Worm (Caenorhabditis elegans) whole organism, late embryonic: ENCODE data around the gene ast-1.
A peak's percentile ranks its signal among the peaks of the same experiment; 100 is the strongest.

ENCODE experiments used
- C38D4.7 ChIP-seq: fragments of 200-800 bp; sonication (Bioruptor generic); optimal IDR thresholded peaks from 2 replicates; lab custom pipeline; 2018; ENCODE audit warnings: mild to moderate bottlenecking, missing genetic modification characterization, moderate library complexity, missing compliant biosample characterization
- K02D7.2 ChIP-seq: sonication (generic microtip); optimal IDR thresholded peaks from 2 replicates; lab custom pipeline; 2017; ENCODE audit warnings: mild to moderate bottlenecking, missing genetic modification characterization, missing compliant biosample characterization
- K09A11.1 ChIP-seq: sonication (generic microtip); optimal IDR thresholded peaks from 2 replicates; lab custom pipeline; 2017; ENCODE audit warnings: antibody characterized with exemption, mild to moderate bottlenecking, missing genetic modification characterization, missing compliant biosample characterization; ENCODE audit not compliant: insufficient read depth
- T23F11.4 ChIP-seq: fragments of 200-800 bp; sonication (Bioruptor generic); optimal IDR thresholded peaks from 2 replicates; lab custom pipeline; 2018; ENCODE audit warnings: mild to moderate bottlenecking, missing genetic modification characterization, missing compliant biosample characterization
- Y22D7AL.16 ChIP-seq: sonication (generic microtip); optimal IDR thresholded peaks from 2 replicates; lab custom pipeline; 2016; ENCODE audit warnings: missing genetic modification characterization, missing compliant biosample characterization
- ama-1 ChIP-seq: fragments of 150-350 bp; optimal IDR thresholded peaks from 2 replicates; lab custom pipeline; 2014
- ceh-18 ChIP-seq: sonication (generic microtip); optimal IDR thresholded peaks from 2 replicates; lab custom pipeline; 2016; ENCODE audit warnings: missing genetic modification characterization, missing compliant biosample characterization
- ceh-19 ChIP-seq: fragments of 200-800 bp; sonication (Bioruptor generic); optimal IDR thresholded peaks from 2 replicates; lab custom pipeline; 2018; ENCODE audit warnings: mild to moderate bottlenecking, missing genetic modification characterization, missing compliant biosample characterization
- ceh-2 ChIP-seq: sonication (generic microtip); optimal IDR thresholded peaks from 2 replicates; lab custom pipeline; 2016; ENCODE audit warnings: missing genotype, missing genetic modification characterization, missing compliant biosample characterization
- ceh-30 ChIP-seq: fragments of 150-350 bp; optimal IDR thresholded peaks from 2 replicates; lab custom pipeline; 2014; ENCODE audit warnings: missing biosample characterization, missing genetic modification characterization
- ceh-31 ChIP-seq: sonication (generic microtip); optimal IDR thresholded peaks from 2 replicates; lab custom pipeline; 2016; ENCODE audit warnings: missing genetic modification characterization, missing compliant biosample characterization
- ceh-34 ChIP-seq: sonication (generic microtip); optimal IDR thresholded peaks from 2 replicates; lab custom pipeline; 2016; ENCODE audit warnings: mild to moderate bottlenecking, missing genetic modification characterization, missing compliant biosample characterization
- ceh-6 ChIP-seq: fragments of 200-800 bp; sonication (Bioruptor generic); optimal IDR thresholded peaks from 2 replicates; lab custom pipeline; 2018; ENCODE audit warnings: mild to moderate bottlenecking, missing genetic modification characterization, missing compliant biosample characterization
- ceh-9 ChIP-seq: sonication (generic microtip); optimal IDR thresholded peaks from 2 replicates; lab custom pipeline; 2016; ENCODE audit warnings: mild to moderate bottlenecking, missing genetic modification characterization, inconsistent platforms, missing compliant biosample characterization
- che-1 ChIP-seq: sonication (generic microtip); optimal IDR thresholded peaks from 2 replicates; lab custom pipeline; 2016; ENCODE audit warnings: mild to moderate bottlenecking, missing genetic modification characterization, missing compliant biosample characterization
- dmd-4 ChIP-seq: sonication (generic microtip); optimal IDR thresholded peaks from 2 replicates; lab custom pipeline; 2016; ENCODE audit warnings: borderline replicate concordance, missing genetic modification characterization, missing compliant biosample characterization
- elt-4 ChIP-seq: sonication (generic microtip); optimal IDR thresholded peaks from 2 replicates; lab custom pipeline; 2016; ENCODE audit warnings: missing genetic modification characterization, missing compliant biosample characterization
- fkh-10 ChIP-seq: fragments of 150-350 bp; optimal IDR thresholded peaks from 2 replicates; lab custom pipeline; 2014; ENCODE audit warnings: missing biosample characterization, missing genetic modification reagents, missing genetic modification characterization
- gmeb-2 ChIP-seq: sonication (generic microtip); optimal IDR thresholded peaks from 2 replicates; lab custom pipeline; 2016; ENCODE audit warnings: missing genetic modification characterization, inconsistent platforms, missing compliant biosample characterization
- hlh-13 ChIP-seq: fragments of 200-800 bp; sonication (Bioruptor generic); optimal IDR thresholded peaks from 2 replicates; lab custom pipeline; 2018; ENCODE audit warnings: mild to moderate bottlenecking, missing genetic modification characterization, missing compliant biosample characterization
- hlh-15 ChIP-seq: sonication (generic microtip); optimal IDR thresholded peaks from 2 replicates; lab custom pipeline; 2016; ENCODE audit warnings: missing genetic modification characterization, missing compliant biosample characterization
- hlh-8 ChIP-seq: sonication (generic microtip); optimal IDR thresholded peaks from 2 replicates; lab custom pipeline; 2016; ENCODE audit warnings: missing genotype, missing genetic modification characterization, missing compliant biosample characterization
- lim-6 ChIP-seq: sonication (generic microtip); optimal IDR thresholded peaks from 2 replicates; lab custom pipeline; 2016; ENCODE audit warnings: missing genetic modification characterization, missing compliant biosample characterization
- lin-11 ChIP-seq: fragments of 200-800 bp; sonication (Bioruptor generic); optimal IDR thresholded peaks from 2 replicates; lab custom pipeline; 2018; ENCODE audit warnings: mild to moderate bottlenecking, missing genetic modification characterization, missing compliant biosample characterization
- npax-4 ChIP-seq: sonication (generic microtip); optimal IDR thresholded peaks from 2 replicates; lab custom pipeline; 2016; ENCODE audit warnings: missing genetic modification characterization, missing compliant biosample characterization
- pat-9 ChIP-seq: fragments of 200-800 bp; sonication (Bioruptor generic); optimal IDR thresholded peaks from 2 replicates; lab custom pipeline; 2018; ENCODE audit warnings: mild to moderate bottlenecking, missing genetic modification characterization, moderate library complexity, missing compliant biosample characterization
- pha-2 ChIP-seq: sonication (generic microtip); optimal IDR thresholded peaks from 2 replicates; lab custom pipeline; 2017; ENCODE audit warnings: mild to moderate bottlenecking, missing genetic modification characterization, missing compliant biosample characterization
- pha-4 ChIP-seq: fragments of 150-350 bp; optimal IDR thresholded peaks from 2 replicates; lab custom pipeline; 2018; ENCODE audit warnings: missing biosample characterization, missing genetic modification reagents, missing genetic modification characterization
- sox-2 ChIP-seq: fragments of 200-800 bp; sonication (Bioruptor generic); IDR thresholded peaks from 2 replicates; pipeline ENCODE4 v1.3.6; 2022; ENCODE audit warnings: missing genetic modification reagents, missing genetic modification characterization, missing compliant biosample characterization
- sox-4 ChIP-seq: sonication (generic microtip); optimal IDR thresholded peaks from 2 replicates; lab custom pipeline; 2017; ENCODE audit warnings: mild to moderate bottlenecking, missing genetic modification characterization, inconsistent platforms, missing compliant biosample characterization
- tbx-7 ChIP-seq: sonication (generic microtip); optimal IDR thresholded peaks from 2 replicates; lab custom pipeline; 2016; ENCODE audit warnings: missing genotype, missing genetic modification characterization, missing compliant biosample characterization
- ttx-3 ChIP-seq: sonication (generic microtip); optimal IDR thresholded peaks from 2 replicates; lab custom pipeline; 2016; ENCODE audit warnings: missing genetic modification reagents, missing genetic modification characterization, missing compliant biosample characterization
- unc-3 ChIP-seq, 2 experiments: fragments of 200-800 bp in 1 of 2; sonication (Bioruptor generic) in 1 of 2; sonication (generic microtip) in 1 of 2; conservative IDR thresholded peaks in 1 of 2; optimal IDR thresholded peaks in 1 of 2; 2 replicates each; pipeline versions ENCODE4 v1.3.6 to Lab custom; 2016 to 2022; ENCODE audit warnings: missing compliant biosample characterization in 2 of 2, missing genetic modification characterization in 2 of 2, missing genetic modification reagents in 1 of 2
- unc-42 ChIP-seq: sonication (generic microtip); optimal IDR thresholded peaks from 2 replicates; lab custom pipeline; 2016; ENCODE audit warnings: missing genotype, missing genetic modification characterization, missing compliant biosample characterization

ast-1 gene

ce11 chrII:4133332-4133731, 1.8 kb downstream of the ast-1 start:
- TF ChIP-seq ceh-2 (tag; lab: Kevin White, UChicago): no peak
- TF ChIP-seq unc-42: peak; percentile 95
- TF ChIP-seq fkh-10: peak; percentile 69

ce11 chrII:4130074-4130663, 5.0 kb downstream of the ast-1 start:
- TF ChIP-seq C38D4.7 (GFP tag; lab: Kevin White, UChicago) (peak; percentile 47), lin-11 (tag; lab: Kevin White, UChicago) (peak; percentile 30), gmeb-2 (tag; lab: Kevin White, UChicago) (peak; percentile 39), ceh-19 (peak; percentile 80), pat-9 (tag; lab: Kevin White, UChicago) (peak; percentile 22), ttx-3 (tag; lab: Kevin White, UChicago) (peak; percentile 9), ceh-6 (GFP tag; lab: Kevin White, UChicago) (peak; percentile 52), che-1 (tag; lab: Kevin White, UChicago) (peak; percentile 14), pha-2 (tag; lab: Kevin White, UChicago) (peak; percentile 65), K02D7.2 (tag; lab: Kevin White, UChicago) (peak; percentile 64)

ce11 chrII:4129450-4129849, 5.7 kb downstream of the ast-1 start:
- no peak for TF ChIP-seq sox-4
- no peak for TF ChIP-seq C38D4.7 (GFP tag; lab: Kevin White, UChicago)
- no peak for TF ChIP-seq che-1 (tag; lab: Kevin White, UChicago)
- TF ChIP-seq unc-42: peak; percentile 89
- no peak for TF ChIP-seq sox-2 (GFP tag; lab: Robert Waterston, UW)
- peak; percentile 27 for TF ChIP-seq ceh-31 (tag; lab: Kevin White, UChicago)
- no peak for TF ChIP-seq lim-6
- TF ChIP-seq ama-1 (lab: Kevin White, UChicago): no peak
- TF ChIP-seq ceh-18 (tag; lab: Kevin White, UChicago): no peak
- TF ChIP-seq Y22D7AL.16 (tag; lab: Kevin White, UChicago): no peak

- TF ChIP-seq T23F11.4 (GFP tag; lab: Kevin White, UChicago) (no peak), K09A11.1 (no peak), pha-4 (tag; lab: Kevin White, UChicago) (no peak), hlh-13 (GFP tag; lab: Kevin White, UChicago) (no peak), ttx-3 (tag; lab: Kevin White, UChicago) (no peak), ceh-30 (no peak), ceh-19 (no peak), tbx-7 (tag; lab: Kevin White, UChicago) (no peak), unc-42 (no peak), elt-4 (tag; lab: Kevin White, UChicago) (no peak), ceh-6 (GFP tag; lab: Kevin White, UChicago) (no peak), lin-11 (tag; lab: Kevin White, UChicago) (no peak), npax-4 (tag; lab: Kevin White, UChicago) (no peak), hlh-8 (tag; lab: Kevin White, UChicago) (no peak), unc-3 (GFP tag; conservative IDR thresholded peaks at IDR 0.05; lab: Robert Waterston, UW) (no peak), unc-3 (tag; optimal IDR thresholded peaks at IDR 0.05; lab: Kevin White, UChicago) (no peak), ceh-34 (tag; lab: Kevin White, UChicago) (no peak)
These were observed 9.9 kb downstream of the ast-1 start for ce11 chrII:4125239-4125638.

ce11 chrII:4122899-4123298, 12.3 kb downstream of the ast-1 start:
- TF ChIP-seq dmd-4 (no peak), ceh-9 (tag; lab: Kevin White, UChicago) (no peak), hlh-15 (tag; lab: Kevin White, UChicago) (no peak)
